Fruit fly (Drosophila melanogaster): ENCODE measurements around the gene Icmt.

The Icmt gene

DNA sequence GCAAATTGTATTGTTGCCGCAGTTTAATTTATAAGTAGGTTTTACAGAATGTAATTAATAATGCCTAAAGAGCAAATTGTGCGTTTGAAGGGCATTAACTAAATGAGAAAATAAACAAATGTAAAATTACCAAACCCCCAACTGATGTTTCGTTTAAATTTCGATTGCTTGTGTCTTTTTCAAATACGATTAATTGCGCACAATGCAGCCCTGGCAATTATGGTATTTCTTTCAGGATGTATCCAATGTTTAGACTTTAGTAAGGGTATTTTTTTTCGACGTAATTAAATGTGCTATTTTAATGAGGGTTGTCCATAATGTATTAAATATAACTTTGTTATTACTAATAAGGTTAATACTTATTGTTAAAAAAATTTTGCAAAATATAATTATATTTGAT, 22.8 kb downstream of the Icmt start (continued):
- TF ChIP-seq CG17802 (tag; optimal IDR thresholded peaks at IDR 0.05), result peak; percentile 36
- no peak for TF ChIP-seq CG4328 (GFP tag; optimal IDR thresholded peaks at IDR 0.05)
- no peak for TF ChIP-seq ftz-f1 (GFP tag; optimal IDR thresholded peaks at IDR 0.05)
- peak; percentile 9 for TF ChIP-seq CG15514 (GFP tag; optimal IDR thresholded peaks at IDR 0.05)
- TF ChIP-seq Dref (GFP tag; IDR thresholded peaks at IDR 0.05), result peak; percentile 76
- TF ChIP-seq Elba2 (GFP tag; optimal IDR thresholded peaks at IDR 0.05), result no peak
- TF ChIP-seq CG2116 (GFP tag; optimal IDR thresholded peaks at IDR 0.05), result peak; percentile 97
- TF ChIP-seq abd-A (tag; optimal IDR thresholded peaks at IDR 0.05), result peak; percentile 47
- peak; percentile 94 for TF ChIP-seq wek (GFP tag; optimal IDR thresholded peaks at IDR 0.05)
- TF ChIP-seq BEAF-32 (GFP tag; optimal IDR thresholded peaks at IDR 0.05), result peak; percentile 8
- no peak for TF ChIP-seq HLHmδ (GFP tag; optimal IDR thresholded peaks at IDR 0.05)
- peak; percentile 30 for TF ChIP-seq gfzf (GFP tag; optimal IDR thresholded peaks at IDR 0.05)
- no peak for TF ChIP-seq CG11504 (tag; optimal IDR thresholded peaks at IDR 0.05)
- TF ChIP-seq CG2712 (tag; optimal IDR thresholded peaks at IDR 0.05), result peak; percentile 9
- peak; percentile 86 for TF ChIP-seq CG7928 (GFP tag; optimal IDR thresholded peaks at IDR 0.05)
- peak; percentile 18; the same call in 1 of the 2 replicates for TF ChIP-seq bbx (GFP tag; IDR thresholded peaks at IDR 0.05; ENCODE audit: partially characterized antibody)
- TF ChIP-seq nerfin-1 (tag; optimal IDR thresholded peaks at IDR 0.05), result peak; percentile 27
- peak; percentile 25 for TF ChIP-seq trem (tag; optimal IDR thresholded peaks at IDR 0.05)
- TF ChIP-seq Dll (GFP tag; IDR thresholded peaks at IDR 0.05; ENCODE audit: partially characterized antibody), result 0 out of 4 replicates have a peak, but pooled peaks have one; percentile 11

DNA sequence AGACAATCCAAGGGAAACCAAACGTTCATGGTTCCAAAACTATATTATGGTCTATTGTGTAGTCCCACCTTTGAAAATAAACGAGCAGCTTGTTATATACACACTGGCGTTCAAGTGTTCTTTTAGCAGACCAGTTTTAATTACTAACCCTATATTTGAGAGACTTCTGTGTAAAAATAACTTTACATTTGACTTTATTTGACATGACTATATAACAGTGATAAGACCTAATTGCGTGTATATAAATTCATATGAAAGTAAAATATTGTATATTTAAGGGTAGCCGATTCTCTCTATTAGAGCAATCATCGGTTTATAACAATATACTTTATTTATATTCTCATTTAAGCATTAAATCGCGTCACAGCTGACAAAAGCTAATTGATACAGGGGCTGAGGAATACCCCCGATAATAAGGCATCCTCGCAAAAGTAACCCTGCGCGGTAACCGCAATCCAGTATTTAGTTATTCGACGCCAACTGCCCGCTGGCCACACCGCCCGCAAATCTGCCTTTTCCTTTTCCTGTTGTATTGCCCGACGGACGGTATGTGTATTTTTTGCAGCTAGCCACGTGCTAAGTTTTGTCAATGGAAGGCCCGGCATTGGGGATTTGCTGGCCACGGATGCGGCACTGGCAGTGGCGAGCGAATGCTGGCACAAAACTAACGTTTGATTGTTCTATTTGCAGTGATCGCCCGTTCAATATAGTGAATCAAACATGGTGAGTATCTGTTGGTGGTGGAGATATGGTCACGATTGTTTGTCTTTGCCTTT, 23.4 kb downstream of the Icmt start, which contains the start of gene RpS4:
TSS of gene RpS4 (plus strand) at position 465 of the 776 bp plus-strand sequence.
- TF ChIP-seq CG7271 (tag; optimal IDR thresholded peaks at IDR 0.05) (peak; percentile 97), CG10321 (GFP tag; IDR thresholded peaks at IDR 0.05) (peak; percentile 69; the same call in 1 of the 2 replicates), lab (GFP tag; optimal IDR thresholded peaks at IDR 0.05) (peak; percentile 98), NfI (GFP tag; optimal IDR thresholded peaks at IDR 0.05) (peak; percentile 96), CG12391 (tag; optimal IDR thresholded peaks at IDR 0.05) (peak; percentile 80), slp2 (GFP tag; optimal IDR thresholded peaks at IDR 0.05) (peak; percentile 88), Oli (tag; optimal IDR thresholded peaks at IDR 0.05) (peak; percentile 64), H15 (GFP tag; IDR thresholded peaks at IDR 0.05) (peak; percentile 81), CG12299 (tag; optimal IDR thresholded peaks at IDR 0.05) (peak; percentile 85), z (GFP tag; IDR thresholded peaks at IDR 0.05) (peak; percentile 50; the same call in 1 of the 3 replicates), Doc3 (GFP tag; IDR thresholded peaks at IDR 0.05; ENCODE audit: partially characterized antibody) (no peak), Poxn (GFP tag; IDR thresholded peaks at IDR 0.05) (no peak; the same call in 1 of the 2 replicates), dati (GFP tag; IDR thresholded peaks at IDR 0.05) (peak; percentile 79), eve (GFP tag; optimal IDR thresholded peaks at IDR 0.05) (no peak), CG11695 (GFP tag; IDR thresholded peaks at IDR 0.05) (peak; percentile 74), CG14860 (GFP tag; IDR thresholded peaks at IDR 0.05; ENCODE audit: partially characterized antibody) (no peak), Sin3A (optimal IDR thresholded peaks at IDR 0.05) (no peak), E2f1 (GFP tag; IDR thresholded peaks at IDR 0.05) (peak; percentile 84), zf30C (GFP tag; optimal IDR thresholded peaks at IDR 0.05) (peak; percentile 76), CG1603 (tag; optimal IDR thresholded peaks at IDR 0.05) (peak; percentile 95), gro (GFP tag; optimal IDR thresholded peaks at IDR 0.05) (peak; percentile 93), disco-r (GFP tag; optimal IDR thresholded peaks at IDR 0.05) (peak; percentile 84), trem (tag; optimal IDR thresholded peaks at IDR 0.05) (peak; percentile 66), bigmax (GFP tag; optimal IDR thresholded peaks at IDR 0.05) (peak; percentile 87), CG5245 (GFP tag; optimal IDR thresholded peaks at IDR 0.05) (peak; percentile 86), CTCF (GFP tag; optimal IDR thresholded peaks at IDR 0.05) (peak; percentile 71), sna (GFP tag; IDR thresholded peaks at IDR 0.05; ENCODE audit: partially characterized antibody) (no peak), CG15514 (GFP tag; optimal IDR thresholded peaks at IDR 0.05) (peak; percentile 92), CG7839 (tag; optimal IDR thresholded peaks at IDR 0.05) (peak; percentile 80), zfh1 (GFP tag; IDR thresholded peaks at IDR 0.05) (peak; percentile 92), run (tag; optimal IDR thresholded peaks at IDR 0.05) (peak; percentile 89)

All from whole organism, embryonic.